Fruit fly (Drosophila melanogaster): ENCODE data around the gene AkhR.
A peak's percentile ranks its signal among the peaks of the same experiment; 100 is the strongest.

Gene AkhR

dm6 chr2L:6723750-6724503, 7.9 kb upstream of the AkhR start, which contains the start of gene Liprin-alpha (continued):
- TF ChIP-seq Meics (GFP tag; optimal IDR thresholded peaks at IDR 0.05) (no peak), Asciz (GFP tag; optimal IDR thresholded peaks at IDR 0.05) (no peak), CG12299 (tag; optimal IDR thresholded peaks at IDR 0.05) (no peak), gfzf (GFP tag; optimal IDR thresholded peaks at IDR 0.05) (peak; percentile 79), CG31388 (GFP tag; optimal IDR thresholded peaks at IDR 0.05) (no peak), grn (GFP tag; optimal IDR thresholded peaks at IDR 0.05) (no peak), Dfd (GFP tag; optimal IDR thresholded peaks at IDR 0.05) (no peak), CG9797 (GFP tag; optimal IDR thresholded peaks at IDR 0.05) (peak; percentile 51), ranshi (GFP tag; IDR thresholded peaks at IDR 0.05) (no peak), CG12659 (GFP tag; optimal IDR thresholded peaks at IDR 0.05) (no peak), hbn (GFP tag; IDR thresholded peaks at IDR 0.05; ENCODE audit: partially characterized antibody) (no peak), salm (tag; optimal IDR thresholded peaks at IDR 0.05) (no peak), crc (GFP tag; optimal IDR thresholded peaks at IDR 0.05) (no peak), CG11093 (GFP tag; IDR thresholded peaks at IDR 0.05) (no peak), Med (GFP tag) (peak; percentile 79), pros (GFP tag; optimal IDR thresholded peaks at IDR 0.05) (no peak), twi (tag; optimal IDR thresholded peaks at IDR 0.05) (no peak), so (GFP tag; IDR thresholded peaks at IDR 0.05) (no peak), CG4617 (GFP tag; optimal IDR thresholded peaks at IDR 0.05; ENCODE audit: borderline replicate concordance) (peak; percentile 80), CG1529 (GFP tag; optimal IDR thresholded peaks at IDR 0.05) (peak; percentile 87), CG9876 (GFP tag; optimal IDR thresholded peaks at IDR 0.05) (no peak), sug (tag; optimal IDR thresholded peaks at IDR 0.05) (no peak), Bdp1 (GFP tag; optimal IDR thresholded peaks at IDR 0.05) (no peak), HLHmδ (GFP tag; optimal IDR thresholded peaks at IDR 0.05) (no peak), CG12769 (tag; optimal IDR thresholded peaks at IDR 0.05) (no peak), Dip3 (GFP tag; optimal IDR thresholded peaks at IDR 0.05) (no peak), gem (tag; optimal IDR thresholded peaks at IDR 0.05) (no peak), CG6813 (GFP tag; optimal IDR thresholded peaks at IDR 0.05) (no peak), CrebB (tag; optimal IDR thresholded peaks at IDR 0.05) (no peak), luna (GFP tag; optimal IDR thresholded peaks at IDR 0.05) (no peak), Hr39 (optimal IDR thresholded peaks at IDR 0.05) (no peak), grau (tag; optimal IDR thresholded peaks at IDR 0.05) (no peak), sc (optimal IDR thresholded peaks at IDR 0.05) (no peak), sc (GFP tag; optimal IDR thresholded peaks at IDR 0.05) (no peak), Fer3 (tag; optimal IDR thresholded peaks at IDR 0.05) (no peak), disco-r (GFP tag; optimal IDR thresholded peaks at IDR 0.05) (no peak), crol (GFP tag; IDR thresholded peaks at IDR 0.05) (no peak), CG7786 (GFP tag; optimal IDR thresholded peaks at IDR 0.05) (no peak), gsb-n (tag; optimal IDR thresholded peaks at IDR 0.05) (no peak), Nf-YC (tag; optimal IDR thresholded peaks at IDR 0.05) (no peak), psq (GFP tag; optimal IDR thresholded peaks at IDR 0.05) (no peak), pita (GFP tag; optimal IDR thresholded peaks at IDR 0.05) (no peak), D (optimal IDR thresholded peaks at IDR 0.05) (peak; percentile 84), D (GFP tag; optimal IDR thresholded peaks at IDR 0.05) (no peak), CG8944 (GFP tag; optimal IDR thresholded peaks at IDR 0.05) (no peak), B-H1 (GFP tag; IDR thresholded peaks at IDR 0.05) (no peak), Abd-B (GFP tag; optimal IDR thresholded peaks at IDR 0.05) (no peak), CG11723 (GFP tag; optimal IDR thresholded peaks at IDR 0.05) (no peak), ttk (GFP tag; IDR thresholded peaks at IDR 0.05) (no peak), ato (GFP tag; IDR thresholded peaks at IDR 0.05; ENCODE audit: partially characterized antibody) (0 out of 2 replicates have a peak, but pooled peaks have one; percentile 19), E2f1 (GFP tag; IDR thresholded peaks at IDR 0.05) (no peak)

Measured in whole organism, embryonic.